Fruit fly (Drosophila melanogaster) whole organism, prepupa: ENCODE measurements around the gene CG9254.

Source experiments
- CG10669 ChIP-seq: fragments of 200-800 bp; sonication (Bioruptor generic); optimal IDR thresholded peaks from 3 replicates; lab custom pipeline; 2018; ENCODE audit warnings: missing biosample characterization, mild to moderate bottlenecking, missing genetic modification characterization, moderate library complexity
- CG11902 ChIP-seq: fragments of 200-800 bp; sonication (Bioruptor generic); optimal IDR thresholded peaks from 3 replicates; lab custom pipeline; 2016; ENCODE audit warnings: missing biosample characterization, missing genetic modification characterization
- CG15336 ChIP-seq: fragments of 200-800 bp; sonication (Bioruptor generic); IDR thresholded peaks from 2 replicates; pipeline ENCODE4 v1.3.6; 2022; ENCODE audit warnings: missing biosample characterization, missing genetic modification characterization
- CG16779 ChIP-seq: fragments of 200-800 bp; sonication (Bioruptor generic); optimal IDR thresholded peaks from 3 replicates; lab custom pipeline; 2017; ENCODE audit warnings: missing biosample characterization, mild to moderate bottlenecking, missing genetic modification characterization
- CG3032 ChIP-seq: fragments of 200-800 bp; optimal IDR thresholded peaks from 2 replicates; lab custom pipeline; 2019; ENCODE audit warnings: missing biosample characterization, mild to moderate bottlenecking, missing genetic modification characterization, moderate library complexity
- CG31627 ChIP-seq: fragments of 200-800 bp; sonication (Bioruptor generic); optimal IDR thresholded peaks from 3 replicates; lab custom pipeline; 2016; ENCODE audit warnings: missing biosample characterization, missing genetic modification characterization
- CG32006 ChIP-seq: fragments of 200-800 bp; sonication (Bioruptor generic); optimal IDR thresholded peaks from 3 replicates; lab custom pipeline; 2017; ENCODE audit warnings: missing biosample characterization, mild to moderate bottlenecking, missing genetic modification characterization
- CG34406 ChIP-seq: fragments of 200-800 bp; sonication (Bioruptor generic); optimal IDR thresholded peaks from 3 replicates; lab custom pipeline; 2016; ENCODE audit warnings: missing biosample characterization, missing genetic modification characterization
- CG4318 ChIP-seq: fragments of 200-800 bp; sonication (Bioruptor generic); optimal IDR thresholded peaks from 3 replicates; lab custom pipeline; 2017; ENCODE audit warnings: missing biosample characterization, mild to moderate bottlenecking, missing genetic modification characterization
- CG6163 ChIP-seq: fragments of 200-800 bp; sonication (Bioruptor generic); IDR thresholded peaks from 3 replicates; pipeline ENCODE4 v1.3.6; 2022; ENCODE audit warnings: missing biosample characterization, missing genetic modification characterization
- CG6276 ChIP-seq: fragments of 200-800 bp; sonication (Bioruptor generic); optimal IDR thresholded peaks from 2 replicates; lab custom pipeline; 2017; ENCODE audit warnings: missing biosample characterization, mild to moderate bottlenecking, missing genetic modification characterization
- CG6792 ChIP-seq: fragments of 200-800 bp; sonication (Bioruptor generic); optimal IDR thresholded peaks from 3 replicates; lab custom pipeline; 2016; ENCODE audit warnings: missing biosample characterization, missing genetic modification characterization
- CG6808 ChIP-seq: fragments of 200-800 bp; sonication (Bioruptor generic); optimal IDR thresholded peaks from 3 replicates; lab custom pipeline; 2017; ENCODE audit warnings: missing biosample characterization, missing genetic modification characterization, mild to moderate bottlenecking, moderate library complexity, missing genetic modification reagents
- CG6854 ChIP-seq: fragments of 200-800 bp; sonication (Bioruptor generic); optimal IDR thresholded peaks from 2 replicates; lab custom pipeline; 2017; ENCODE audit warnings: missing biosample characterization, mild to moderate bottlenecking, missing genetic modification characterization
- CG8119 ChIP-seq: fragments of 200-800 bp; sonication (Bioruptor generic); IDR thresholded peaks from 3 replicates; pipeline ENCODE4 v1.3.6; 2022; ENCODE audit warnings: missing biosample characterization, missing genetic modification characterization
- CG8632 ChIP-seq: fragments of 200-800 bp; sonication (Bioruptor generic); optimal IDR thresholded peaks from 3 replicates; lab custom pipeline; 2016; ENCODE audit warnings: missing biosample characterization, missing genetic modification characterization
- CG9139 ChIP-seq: fragments of 200-800 bp; sonication (Bioruptor generic); optimal IDR thresholded peaks from 3 replicates; lab custom pipeline; 2017; ENCODE audit warnings: missing biosample characterization, mild to moderate bottlenecking, missing genetic modification characterization
- Eip75B ChIP-seq: fragments of 200-800 bp; sonication (Bioruptor generic); optimal IDR thresholded peaks from 3 replicates; lab custom pipeline; 2016; ENCODE audit warnings: missing biosample characterization, missing genetic modification characterization
- Eip78C ChIP-seq: fragments of 200-800 bp; sonication (Bioruptor generic); peaks from one replicate; lab custom pipeline; 2016; ENCODE audit warnings: missing biosample characterization, missing genetic modification characterization
- Eip93F ChIP-seq: fragments of 200-800 bp; sonication (Bioruptor generic); optimal IDR thresholded peaks from 2 replicates; lab custom pipeline; 2016; ENCODE audit warnings: missing biosample characterization, mild to moderate bottlenecking, missing genetic modification characterization
- Ets96B ChIP-seq: fragments of 200-800 bp; optimal IDR thresholded peaks from 2 replicates; lab custom pipeline; 2019; ENCODE audit warnings: missing biosample characterization, mild to moderate bottlenecking, missing genetic modification characterization, moderate library complexity
- Gug ChIP-seq: fragments of 200-800 bp; sonication (Bioruptor generic); IDR thresholded peaks from 2 replicates; pipeline ENCODE4 v1.3.6; 2022; ENCODE audit warnings: missing biosample characterization, missing genetic modification characterization
- Hr38 ChIP-seq: sonication (Bioruptor generic); optimal IDR thresholded peaks from 2 replicates; lab custom pipeline; 2016; ENCODE audit warnings: missing biosample characterization, missing genetic modification characterization
- Hr39 ChIP-seq: fragments of 200-800 bp; sonication (Bioruptor generic); optimal IDR thresholded peaks from 2 replicates; lab custom pipeline; 2016; ENCODE audit warnings: missing biosample characterization, missing genetic modification characterization
- Hr4 ChIP-seq: fragments of 200-800 bp; sonication (Bioruptor generic); optimal IDR thresholded peaks from 3 replicates; lab custom pipeline; 2016; ENCODE audit warnings: missing biosample characterization, missing genetic modification characterization
- Met ChIP-seq: fragments of 200-800 bp; sonication (Bioruptor generic); optimal IDR thresholded peaks from 3 replicates; lab custom pipeline; 2016; ENCODE audit warnings: missing biosample characterization, missing genetic modification characterization
- OdsH ChIP-seq: fragments of 200-800 bp; sonication (Bioruptor generic); optimal IDR thresholded peaks from 3 replicates; lab custom pipeline; 2016; ENCODE audit warnings: missing biosample characterization, missing genetic modification characterization
- Sox102F ChIP-seq: fragments of 200-800 bp; sonication (Bioruptor generic); optimal IDR thresholded peaks from 2 replicates; lab custom pipeline; 2016; ENCODE audit warnings: missing biosample characterization, mild to moderate bottlenecking, missing genetic modification characterization
- Sox15 ChIP-seq: fragments of 200-800 bp; sonication (Bioruptor generic); optimal IDR thresholded peaks from 3 replicates; lab custom pipeline; 2016; ENCODE audit warnings: missing biosample characterization, missing genetic modification characterization
- achi ChIP-seq: fragments of 200-800 bp; sonication (Bioruptor generic); optimal IDR thresholded peaks from 3 replicates; lab custom pipeline; 2016; ENCODE audit warnings: missing biosample characterization, missing genetic modification characterization
- dac ChIP-seq: fragments of 200-800 bp; sonication (Bioruptor generic); optimal IDR thresholded peaks from 2 replicates; lab custom pipeline; 2017; ENCODE audit warnings: missing biosample characterization, mild to moderate bottlenecking, missing genetic modification characterization
- eg ChIP-seq: fragments of 200-800 bp; sonication (Bioruptor generic); IDR thresholded peaks from 3 replicates; pipeline ENCODE4 v1.3.6; 2022; ENCODE audit warnings: missing biosample characterization, missing genetic modification characterization
- esn ChIP-seq: fragments of 200-800 bp; sonication (Bioruptor generic); optimal IDR thresholded peaks from 2 replicates; lab custom pipeline; 2016; ENCODE audit warnings: missing biosample characterization, mild to moderate bottlenecking, missing genetic modification characterization, moderate library complexity
- fd85E ChIP-seq: fragments of 200-800 bp; sonication (Bioruptor generic); optimal IDR thresholded peaks from 3 replicates; lab custom pipeline; 2016; ENCODE audit warnings: missing biosample characterization, missing genetic modification characterization
- fkh ChIP-seq: fragments of 200-800 bp; sonication (Bioruptor generic); optimal IDR thresholded peaks from 3 replicates; lab custom pipeline; 2017; ENCODE audit warnings: missing biosample characterization, mild to moderate bottlenecking, missing genetic modification characterization, moderate library complexity
- lz ChIP-seq: fragments of 200-800 bp; sonication (Bioruptor generic); optimal IDR thresholded peaks from 3 replicates; lab custom pipeline; 2016; ENCODE audit warnings: missing biosample characterization, missing genetic modification characterization
- net ChIP-seq: fragments of 200-800 bp; sonication (Bioruptor generic); optimal IDR thresholded peaks from 3 replicates; lab custom pipeline; 2016; ENCODE audit warnings: missing biosample characterization, missing genetic modification characterization
- pdm3 ChIP-seq: fragments of 200-800 bp; sonication (Bioruptor generic); optimal IDR thresholded peaks from 3 replicates; lab custom pipeline; 2016; ENCODE audit warnings: missing biosample characterization, missing genetic modification characterization
- salr ChIP-seq, 2 experiments: fragments of 200-800 bp; sonication (Bioruptor generic); optimal IDR thresholded peaks; 3 replicates each; lab custom pipeline; 2016 to 2018; ENCODE audit warnings: missing biosample characterization in 2 of 2, missing genetic modification characterization in 2 of 2, mild to moderate bottlenecking in 1 of 2
- ss ChIP-seq, 2 experiments: fragments of 200-800 bp; sonication (Bioruptor generic); optimal IDR thresholded peaks; 2 replicates in 1 of 2; 3 replicates in 1 of 2; lab custom pipeline; 2017 to 2018; ENCODE audit warnings: mild to moderate bottlenecking in 2 of 2, missing biosample characterization in 2 of 2, missing genetic modification characterization in 2 of 2, moderate library complexity in 1 of 2
- vri ChIP-seq: fragments of 200-800 bp; sonication (Bioruptor generic); optimal IDR thresholded peaks from 3 replicates; lab custom pipeline; 2016; ENCODE audit warnings: missing biosample characterization, mild to moderate bottlenecking, missing genetic modification characterization

Gene CG9254

dm6 chr2L:13640502-13640949, 43.5 kb upstream of the CG9254 start (continued):
- TF ChIP-seq dac (GFP tag; lab: Kevin White, UChicago) (no peak), CG32006 (GFP tag; lab: Kevin White, UChicago) (no peak), OdsH (GFP tag; lab: Kevin White, UChicago) (no peak), CG9139 (GFP tag; lab: Kevin White, UChicago) (no peak), CG6163 (GFP tag; lab: Robert Waterston, UW) (no peak), CG6808 (GFP tag; lab: Kevin White, UChicago) (no peak), CG11902 (no peak), fd85E (no peak), CG3032 (tag; lab: Kevin White, UChicago) (no peak), CG6854 (no peak), CG10669 (no peak), salr (GFP tag; optimal IDR thresholded peaks at IDR 0.05; lab: Kevin White, UChicago) (no peak), CG34406 (no peak), CG6276 (no peak), Hr39 (GFP tag; lab: Kevin White, UChicago) (no peak), Sox102F (GFP tag; lab: Kevin White, UChicago) (peak; percentile 4), Eip93F (GFP tag; lab: Kevin White, UChicago) (peak; percentile 19), CG8119 (GFP tag; lab: Robert Waterston, UW) (peak; percentile 45; the same call in 1 of the 3 replicates), eg (GFP tag; lab: Robert Waterston, UW) (no peak), Hr4 (GFP tag; lab: Kevin White, UChicago) (no peak), Hr38 (GFP tag; lab: Kevin White, UChicago) (no peak), Gug (GFP tag; lab: Robert Waterston, UW) (no peak), CG6792 (no peak), CG8632 (peak; percentile 4), CG16779 (tag; lab: Kevin White, UChicago) (no peak), CG4318 (no peak), lz (GFP tag; lab: Kevin White, UChicago) (no peak), achi (no peak), pdm3 (GFP tag; lab: Kevin White, UChicago) (no peak), Ets96B (tag; lab: Kevin White, UChicago) (no peak), CG31627 (GFP tag; lab: Kevin White, UChicago) (no peak), fkh (peak; percentile 64), Met (GFP tag; lab: Kevin White, UChicago) (peak; percentile 42)

dm6 chr2L:13629943-13630342, 33.0 kb upstream of the CG9254 start:
- TF ChIP-seq esn (GFP tag; lab: Kevin White, UChicago) (no peak), CG6854 (no peak), Sox15 (GFP tag; lab: Kevin White, UChicago) (no peak), OdsH (GFP tag; lab: Kevin White, UChicago) (no peak), vri (GFP tag; lab: Kevin White, UChicago) (no peak), ss (GFP tag; optimal IDR thresholded peaks at IDR 0.05; lab: Kevin White, UChicago) (no peak), CG32006 (GFP tag; lab: Kevin White, UChicago) (no peak), CG16779 (tag; lab: Kevin White, UChicago) (no peak), net (no peak), Sox102F (GFP tag; lab: Kevin White, UChicago) (no peak), achi (no peak), Hr4 (GFP tag; lab: Kevin White, UChicago) (no peak), CG31627 (GFP tag; lab: Kevin White, UChicago) (no peak)

DNA sequence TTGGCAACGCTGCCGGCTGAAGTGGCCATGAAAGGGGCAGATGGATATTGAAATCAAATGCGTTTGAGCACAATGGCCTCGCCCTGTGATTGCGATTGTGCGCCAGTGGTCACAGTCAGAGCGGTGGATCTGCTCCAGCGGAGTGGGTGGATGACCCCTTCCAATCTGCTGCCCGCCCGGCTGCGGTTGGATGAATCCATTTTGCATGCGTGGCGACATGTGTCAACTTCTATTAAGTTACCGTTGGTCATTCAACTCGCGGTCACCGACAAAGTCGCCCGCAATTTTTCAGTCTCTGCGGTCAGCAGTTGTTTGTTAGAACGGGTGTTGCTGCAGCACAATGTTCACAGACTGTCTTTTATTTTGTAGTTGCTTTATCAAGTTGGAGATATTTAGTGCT, 18.6 kb upstream of the CG9254 start:
- TF ChIP-seq CG16779 (tag; lab: Kevin White, UChicago): no peak
- TF ChIP-seq CG15336 (GFP tag; lab: Robert Waterston, UW): no peak
- TF ChIP-seq dac (GFP tag; lab: Kevin White, UChicago): no peak
- no peak for TF ChIP-seq Hr4 (GFP tag; lab: Kevin White, UChicago)
- no peak for TF ChIP-seq pdm3 (GFP tag; lab: Kevin White, UChicago)
- TF ChIP-seq CG32006 (GFP tag; lab: Kevin White, UChicago): no peak
- no peak for TF ChIP-seq CG10669
- no peak for TF ChIP-seq lz (GFP tag; lab: Kevin White, UChicago)
- no peak for TF ChIP-seq Eip78C
- no peak for TF ChIP-seq eg (GFP tag; lab: Robert Waterston, UW)
- no peak for TF ChIP-seq Eip75B (GFP tag; lab: Kevin White, UChicago)
- TF ChIP-seq CG31627 (GFP tag; lab: Kevin White, UChicago): no peak
- no peak for TF ChIP-seq ss (GFP tag; optimal IDR thresholded peaks at IDR 0.05; lab: Kevin White, UChicago)
- no peak for TF ChIP-seq Hr38 (GFP tag; lab: Kevin White, UChicago)
- no peak for TF ChIP-seq vri (GFP tag; lab: Kevin White, UChicago)
- no peak for TF ChIP-seq Sox15 (GFP tag; lab: Kevin White, UChicago)
- no peak for TF ChIP-seq Sox102F (GFP tag; lab: Kevin White, UChicago)
